Worm (Caenorhabditis elegans) whole organism, mixed stage, embryonic: ENCODE measurements around the gene epg-5.
A peak's percentile ranks its signal among the peaks of the same experiment; 100 is the strongest.

ENCODE experiments used
- M03D4.4 ChIP-seq: sonication (generic microtip); optimal IDR thresholded peaks from 2 replicates; lab custom pipeline; 2017; ENCODE audit warnings: mild to moderate bottlenecking, missing genetic modification characterization, missing compliant biosample characterization
- bed-3 ChIP-seq: fragments of 200-800 bp; sonication (Bioruptor generic); optimal IDR thresholded peaks from 3 replicates; lab custom pipeline; 2018; ENCODE audit warnings: mild to moderate bottlenecking, missing genetic modification characterization, moderate library complexity, missing compliant biosample characterization
- blmp-1 ChIP-seq: fragments of 150-350 bp; optimal IDR thresholded peaks from 2 replicates; lab custom pipeline; 2014; ENCODE audit warnings: missing biosample characterization, missing genetic modification characterization
- ceh-39 ChIP-seq: fragments of 150-350 bp; optimal IDR thresholded peaks from 2 replicates; lab custom pipeline; 2014; ENCODE audit warnings: missing biosample characterization, missing genetic modification characterization
- ceh-43 ChIP-seq: fragments of 200-800 bp; sonication (Bioruptor generic); optimal IDR thresholded peaks from 2 replicates; lab custom pipeline; 2018; ENCODE audit warnings: mild to moderate bottlenecking, missing genetic modification characterization, moderate library complexity, missing compliant biosample characterization
- ceh-83 ChIP-seq: fragments of 200-800 bp; sonication (Bioruptor generic); optimal IDR thresholded peaks from 2 replicates; lab custom pipeline; 2018; ENCODE audit warnings: mild to moderate bottlenecking, missing genetic modification characterization, missing compliant biosample characterization
- ces-1 ChIP-seq: fragments of 150-350 bp; optimal IDR thresholded peaks from 2 replicates; lab custom pipeline; 2014; ENCODE audit warnings: missing biosample characterization, missing genetic modification reagents, missing genetic modification characterization
- cnd-1 ChIP-seq: fragments of 200-800 bp; sonication (Bioruptor generic); optimal IDR thresholded peaks from 2 replicates; lab custom pipeline; 2018; ENCODE audit warnings: mild to moderate bottlenecking, missing genetic modification characterization, missing compliant biosample characterization
- drap-1 ChIP-seq: fragments of 200-800 bp; sonication (Bioruptor generic); optimal IDR thresholded peaks from 3 replicates; lab custom pipeline; 2018; ENCODE audit warnings: mild to moderate bottlenecking, missing genetic modification characterization, missing compliant biosample characterization
- elt-1 ChIP-seq: sonication (generic microtip); optimal IDR thresholded peaks from 2 replicates; lab custom pipeline; 2017; ENCODE audit warnings: missing genetic modification characterization, mild to moderate bottlenecking, missing compliant biosample characterization, antibody characterized with exemption, moderate library complexity, borderline replicate concordance; ENCODE audit not compliant: insufficient read depth
- elt-3 ChIP-seq: fragments of 150-350 bp; optimal IDR thresholded peaks from 2 replicates; lab custom pipeline; 2014; ENCODE audit warnings: missing biosample characterization, missing genetic modification characterization
- flh-1 ChIP-seq: fragments of 200-800 bp; sonication (Bioruptor generic); optimal IDR thresholded peaks from 2 replicates; lab custom pipeline; 2018; ENCODE audit warnings: mild to moderate bottlenecking, missing genetic modification characterization, moderate library complexity, missing compliant biosample characterization
- ham-2 ChIP-seq: fragments of 200-800 bp; sonication (Bioruptor generic); optimal IDR thresholded peaks from 2 replicates; lab custom pipeline; 2018; ENCODE audit warnings: mild to moderate bottlenecking, missing genetic modification characterization, missing compliant biosample characterization
- hlh-1 ChIP-seq: fragments of 150-350 bp; optimal IDR thresholded peaks from 2 replicates; lab custom pipeline; 2014; ENCODE audit warnings: missing biosample characterization, missing genetic modification reagents, missing genetic modification characterization
- lin-13 ChIP-seq: fragments of 150-350 bp; optimal IDR thresholded peaks from 2 replicates; lab custom pipeline; 2014; ENCODE audit warnings: missing biosample characterization, missing genetic modification characterization
- lin-32 ChIP-seq: fragments of 200-800 bp; sonication (Bioruptor generic); optimal IDR thresholded peaks from 2 replicates; lab custom pipeline; 2018; ENCODE audit warnings: mild to moderate bottlenecking, missing genetic modification characterization, missing compliant biosample characterization
- lsy-2 ChIP-seq: fragments of 150-350 bp; optimal IDR thresholded peaks from 2 replicates; lab custom pipeline; 2014; ENCODE audit warnings: missing biosample characterization, missing genetic modification characterization
- mab-5 ChIP-seq: fragments of 150-350 bp; optimal IDR thresholded peaks from 2 replicates; lab custom pipeline; 2014; ENCODE audit warnings: missing biosample characterization, missing genetic modification characterization
- mep-1 ChIP-seq: fragments of 150-350 bp; optimal IDR thresholded peaks from 2 replicates; lab custom pipeline; 2017; ENCODE audit warnings: missing biosample characterization, missing genetic modification reagents, missing genetic modification characterization, inconsistent platforms
- mls-2 ChIP-seq: sonication (generic microtip); optimal IDR thresholded peaks from 2 replicates; lab custom pipeline; 2016; ENCODE audit warnings: mild to moderate bottlenecking, missing genetic modification characterization, moderate library complexity, missing compliant biosample characterization
- nhr-12 ChIP-seq: fragments of 150-350 bp; optimal IDR thresholded peaks from 2 replicates; lab custom pipeline; 2014; ENCODE audit warnings: missing biosample characterization, missing genetic modification characterization
- nhr-2 ChIP-seq: fragments of 150-350 bp; optimal IDR thresholded peaks from 2 replicates; lab custom pipeline; 2014; ENCODE audit warnings: missing biosample characterization, missing genetic modification characterization
- nhr-237 ChIP-seq: fragments of 150-350 bp; optimal IDR thresholded peaks from 2 replicates; lab custom pipeline; 2014; ENCODE audit warnings: missing biosample characterization, missing genetic modification characterization
- nhr-28 ChIP-seq: fragments of 150-350 bp; optimal IDR thresholded peaks from 2 replicates; lab custom pipeline; 2014; ENCODE audit warnings: missing biosample characterization, missing genetic modification characterization
- nhr-76 ChIP-seq: sonication (generic microtip); optimal IDR thresholded peaks from 2 replicates; lab custom pipeline; 2017; ENCODE audit warnings: missing biosample characterization, missing genetic modification characterization
- pha-4 ChIP-seq: fragments of 150-350 bp; optimal IDR thresholded peaks from 2 replicates; lab custom pipeline; 2018; ENCODE audit warnings: missing biosample characterization, missing genetic modification reagents, missing genetic modification characterization
- sem-2 ChIP-seq: fragments of 200-800 bp; sonication (Bioruptor generic); optimal IDR thresholded peaks from 2 replicates; lab custom pipeline; 2018; ENCODE audit warnings: mild to moderate bottlenecking, missing genetic modification characterization, missing compliant biosample characterization
- snpc-4 ChIP-seq: fragments of 150-350 bp; optimal IDR thresholded peaks from 2 replicates; lab custom pipeline; 2014; ENCODE audit warnings: missing biosample characterization, missing genetic modification characterization
- sptf-1 ChIP-seq: sonication (generic microtip); optimal IDR thresholded peaks from 2 replicates; lab custom pipeline; 2017; ENCODE audit warnings: mild to moderate bottlenecking, missing genetic modification characterization, moderate library complexity, missing compliant biosample characterization
- tbx-8 ChIP-seq: fragments of 200-800 bp; sonication (Bioruptor generic); optimal IDR thresholded peaks from 2 replicates; lab custom pipeline; 2018; ENCODE audit warnings: mild to moderate bottlenecking, missing genetic modification characterization, moderate library complexity, missing compliant biosample characterization
- unc-120 ChIP-seq: sonication (generic microtip); optimal IDR thresholded peaks from 2 replicates; lab custom pipeline; 2017; ENCODE audit warnings: missing genetic modification characterization, missing compliant biosample characterization; ENCODE audit not compliant: poor library complexity, severe bottlenecking
- unc-39 ChIP-seq: fragments of 150-350 bp; optimal IDR thresholded peaks from 2 replicates; lab custom pipeline; 2014; ENCODE audit warnings: missing biosample characterization, missing genetic modification characterization
- unc-62 ChIP-seq: fragments of 150-350 bp; optimal IDR thresholded peaks from 2 replicates; lab custom pipeline; 2014; ENCODE audit warnings: missing biosample characterization, missing genetic modification reagents, missing genetic modification characterization
- zip-8 ChIP-seq: fragments of 150-350 bp; optimal IDR thresholded peaks from 2 replicates; lab custom pipeline; 2014; ENCODE audit warnings: missing biosample characterization, missing genetic modification characterization
- ztf-11 ChIP-seq: fragments of 150-350 bp; optimal IDR thresholded peaks from 2 replicates; lab custom pipeline; 2014; ENCODE audit warnings: missing biosample characterization, missing genetic modification characterization

The epg-5 gene

ce11 chrII:6592251-6592650, 16.9 kb downstream of the epg-5 start, which contains the start of gene C56C10.9:
Gene C56C10.9 (minus strand): TSS chrII:6592351.
- TF ChIP-seq nhr-12 (tag; lab: Kevin White, UChicago) (no peak), ztf-11 (tag; lab: Kevin White, UChicago) (no peak), ham-2 (GFP tag; lab: Kevin White, UChicago) (no peak), sptf-1 (tag; lab: Kevin White, UChicago) (no peak), zip-8 (tag; lab: Kevin White, UChicago) (no peak), mls-2 (tag; lab: Kevin White, UChicago) (no peak), elt-1 (tag; lab: Kevin White, UChicago) (no peak), nhr-237 (tag; lab: Kevin White, UChicago) (no peak), snpc-4 (tag; lab: Kevin White, UChicago) (no peak), bed-3 (GFP tag; lab: Kevin White, UChicago) (no peak), lin-32 (no peak), nhr-28 (tag; lab: Kevin White, UChicago) (no peak), cnd-1 (tag; lab: Kevin White, UChicago) (no peak), mab-5 (no peak), ceh-83 (GFP tag; lab: Kevin White, UChicago) (no peak), lin-13 (tag; lab: Kevin White, UChicago) (no peak), elt-3 (tag; lab: Kevin White, UChicago) (no peak), mep-1 (no peak), unc-120 (tag; lab: Kevin White, UChicago) (no peak)

ce11 chrII:6591000-6591399, 18.2 kb downstream of the epg-5 start:
- TF ChIP-seq ceh-83 (GFP tag; lab: Kevin White, UChicago) (no peak), lsy-2 (tag; lab: Kevin White, UChicago) (no peak), ceh-43 (no peak), pha-4 (no peak), ztf-11 (tag; lab: Kevin White, UChicago) (no peak), ces-1 (GFP tag; lab: Kevin White, UChicago) (no peak), sem-2 (GFP tag; lab: Kevin White, UChicago) (no peak), tbx-8 (GFP tag; lab: Kevin White, UChicago) (no peak), unc-62 (GFP tag; lab: Kevin White, UChicago) (no peak), flh-1 (GFP tag; lab: Kevin White, UChicago) (no peak), elt-1 (tag; lab: Kevin White, UChicago) (no peak), nhr-76 (tag; lab: Kevin White, UChicago) (no peak), sptf-1 (tag; lab: Kevin White, UChicago) (no peak)

- TF ChIP-seq nhr-76 (tag; lab: Kevin White, UChicago) (no peak), mep-1 (no peak), blmp-1 (tag; lab: Kevin White, UChicago) (no peak), ceh-39 (no peak), flh-1 (GFP tag; lab: Kevin White, UChicago) (no peak), mab-5 (no peak), bed-3 (GFP tag; lab: Kevin White, UChicago) (no peak), lin-13 (tag; lab: Kevin White, UChicago) (no peak), zip-8 (tag; lab: Kevin White, UChicago) (no peak), M03D4.4 (no peak), lsy-2 (tag; lab: Kevin White, UChicago) (no peak), ztf-11 (tag; lab: Kevin White, UChicago) (no peak), nhr-237 (tag; lab: Kevin White, UChicago) (no peak), elt-3 (tag; lab: Kevin White, UChicago) (no peak), ham-2 (GFP tag; lab: Kevin White, UChicago) (no peak), pha-4 (no peak), drap-1 (GFP tag; lab: Kevin White, UChicago) (no peak), nhr-12 (tag; lab: Kevin White, UChicago) (no peak), unc-62 (GFP tag; lab: Kevin White, UChicago) (no peak)
These were observed 19.8 kb downstream of the epg-5 start, which contains the start of gene vps-32.1 for ce11 chrII:6589408-6589807. Gene vps-32.1 (plus strand): TSS chrII:6589708.

ce11 chrII:6588605-6589292, 20.4 kb downstream of the epg-5 start, which contains the start of gene icd-1:
Gene icd-1 (minus strand): TSS chrII:6588655.
- TF ChIP-seq lin-32, result no peak
- peak; percentile 99 for TF ChIP-seq unc-120 (tag; lab: Kevin White, UChicago)
- peak; percentile 84 for TF ChIP-seq lsy-2 (tag; lab: Kevin White, UChicago)
- TF ChIP-seq flh-1 (GFP tag; lab: Kevin White, UChicago), result no peak
- peak; percentile 71 for TF ChIP-seq pha-4
- TF ChIP-seq elt-1 (tag; lab: Kevin White, UChicago), result no peak
- TF ChIP-seq zip-8 (tag; lab: Kevin White, UChicago), result no peak
- TF ChIP-seq ces-1 (GFP tag; lab: Kevin White, UChicago), result peak; percentile 94
- peak; percentile 67 for TF ChIP-seq ztf-11 (tag; lab: Kevin White, UChicago)
- TF ChIP-seq cnd-1 (tag; lab: Kevin White, UChicago), result peak; percentile 31
- peak; percentile 63 for TF ChIP-seq mls-2 (tag; lab: Kevin White, UChicago)
- peak; percentile 34 for TF ChIP-seq mab-5
- TF ChIP-seq nhr-237 (tag; lab: Kevin White, UChicago), result peak; percentile 93
- TF ChIP-seq snpc-4 (tag; lab: Kevin White, UChicago), result no peak
- TF ChIP-seq sptf-1 (tag; lab: Kevin White, UChicago), result peak; percentile 71
- no peak for TF ChIP-seq nhr-12 (tag; lab: Kevin White, UChicago)
- TF ChIP-seq ceh-83 (GFP tag; lab: Kevin White, UChicago), result peak; percentile 58
- TF ChIP-seq ham-2 (GFP tag; lab: Kevin White, UChicago), result peak; percentile 89
- no peak for TF ChIP-seq nhr-28 (tag; lab: Kevin White, UChicago)
- no peak for TF ChIP-seq nhr-76 (tag; lab: Kevin White, UChicago)
- peak; percentile 56 for TF ChIP-seq hlh-1 (tag; lab: Kevin White, UChicago)
- no peak for TF ChIP-seq ceh-43
- peak; percentile 96 for TF ChIP-seq unc-62 (GFP tag; lab: Kevin White, UChicago)
- TF ChIP-seq elt-3 (tag; lab: Kevin White, UChicago), result peak; percentile 91
- TF ChIP-seq tbx-8 (GFP tag; lab: Kevin White, UChicago), result no peak
- TF ChIP-seq sem-2 (GFP tag; lab: Kevin White, UChicago), result no peak
- TF ChIP-seq M03D4.4, result peak; percentile 63
- TF ChIP-seq nhr-2 (tag; lab: Kevin White, UChicago), result peak; percentile 15
- no peak for TF ChIP-seq drap-1 (GFP tag; lab: Kevin White, UChicago)
- TF ChIP-seq blmp-1 (tag; lab: Kevin White, UChicago), result no peak
- no peak for TF ChIP-seq unc-39
